Fruit fly (Drosophila melanogaster) whole organism, larva: ENCODE results near the gene CG3909.

Experiments
- noc ChIP-seq: fragments of 200-800 bp; sonication (Bioruptor generic); optimal IDR thresholded peaks from 3 replicates; lab custom pipeline; 2019; ENCODE audit warnings: missing biosample characterization, mild to moderate bottlenecking, missing genetic modification characterization, moderate library complexity

Gene CG3909

dm6 chr3R:10068780-10069179, 25.7 kb downstream of the CG3909 start:
- TF ChIP-seq noc, result no peak

- no peak for TF ChIP-seq noc
These were observed 27.1 kb downstream of the CG3909 start for dm6 chr3R:10070195-10070594.

dm6 chr3R:10070817-10071216, 27.7 kb downstream of the CG3909 start, which contains the start of gene nerfin-2:
Gene nerfin-2, plus strand, starts transcription at chr3R:10071117.
- TF ChIP-seq noc, result no peak

dm6 chr3R:10075323-10075788, 32.3 kb downstream of the CG3909 start, which contains the start of gene Alp13:
Gene Alp13, minus strand, starts transcription at chr3R:10075373.
- TF ChIP-seq noc, result no peak

- TF ChIP-seq noc, result no peak
These were observed 33.6 kb downstream of the CG3909 start for dm6 chr3R:10076665-10077064.

dm6 chr3R:10078468-10079143, 35.5 kb downstream of the CG3909 start:
- no peak for TF ChIP-seq noc

- no peak for TF ChIP-seq noc
These were observed 36.4 kb downstream of the CG3909 start for dm6 chr3R:10079267-10079987.

dm6 chr3R:10080699-10081098, 37.6 kb downstream of the CG3909 start:
- no peak for TF ChIP-seq noc

dm6 chr3R:10081469-10082111, 38.5 kb downstream of the CG3909 start:
- TF ChIP-seq noc, result no peak

dm6 chr3R:10082549-10083075, 39.5 kb downstream of the CG3909 start:
- no peak for TF ChIP-seq noc

- TF ChIP-seq noc, result no peak
These were observed 40.0 kb downstream of the CG3909 start for dm6 chr3R:10083077-10083476.

- no peak for TF ChIP-seq noc
These were observed 41.1 kb downstream of the CG3909 start for dm6 chr3R:10084179-10084647.

- TF ChIP-seq noc, result peak; percentile 93
These were observed 41.8 kb downstream of the CG3909 start for dm6 chr3R:10084914-10085313.

- no peak for TF ChIP-seq noc
These were observed 43.2 kb downstream of the CG3909 start for dm6 chr3R:10086222-10086621.

- TF ChIP-seq noc, result no peak
These were observed 43.6 kb downstream of the CG3909 start for dm6 chr3R:10086683-10087082.

dm6 chr3R:10087206-10087927, 44.3 kb downstream of the CG3909 start:
- TF ChIP-seq noc, result peak; percentile 77
